Worm (Caenorhabditis elegans) whole organism, L4 larva: ENCODE results near the gene H20J04.7.
A peak's percentile ranks its signal among the peaks of the same experiment; 100 is the strongest.

Source experiments
- D1046.2 ChIP-seq: fragments of 200-800 bp; sonication (Bioruptor generic); IDR thresholded peaks from 2 replicates; pipeline ENCODE4 v1.3.6; 2022; ENCODE audit warnings: missing genetic modification characterization, missing compliant biosample characterization
- F37D6.2 ChIP-seq: sonication (generic microtip); optimal IDR thresholded peaks from 2 replicates; lab custom pipeline; 2016; ENCODE audit warnings: mild to moderate bottlenecking, missing genetic modification characterization, missing compliant biosample characterization
- F49E8.2 ChIP-seq: sonication (generic microtip); optimal IDR thresholded peaks from 2 replicates; lab custom pipeline; 2016; ENCODE audit warnings: missing compliant biosample characterization, mild to moderate bottlenecking, missing genetic modification characterization, borderline replicate concordance
- Y105C5A.15 ChIP-seq: fragments of 200-800 bp; sonication (Bioruptor generic); IDR thresholded peaks from 2 replicates; pipeline ENCODE4 v1.3.6; 2022; ENCODE audit warnings: missing genetic modification characterization, missing compliant biosample characterization
- Y5F2A.4 ChIP-seq: fragments of 200-800 bp; sonication (Bioruptor generic); optimal IDR thresholded peaks from 2 replicates; lab custom pipeline; 2018; ENCODE audit warnings: mild to moderate bottlenecking, missing genetic modification characterization, missing compliant biosample characterization
- ZK337.2 ChIP-seq: fragments of 200-800 bp; sonication (Bioruptor generic); IDR thresholded peaks from 2 replicates; pipeline ENCODE4 v1.3.6; 2022; ENCODE audit warnings: missing genetic modification reagents, missing genetic modification characterization, missing compliant biosample characterization
- aha-1 ChIP-seq: fragments of 150-350 bp; peaks from one replicate; lab custom pipeline; 2014; ENCODE audit warnings: missing biosample characterization, missing genetic modification characterization
- aly-2 ChIP-seq: sonication (generic microtip); optimal IDR thresholded peaks from 2 replicates; lab custom pipeline; 2018; ENCODE audit warnings: missing biosample characterization, missing genetic modification characterization
- ama-1 ChIP-seq: fragments of 150-350 bp; optimal IDR thresholded peaks from 2 replicates; lab custom pipeline; 2014; ENCODE audit warnings: inconsistent platforms, mixed read lengths
- ceh-82 ChIP-seq: sonication (generic microtip); optimal IDR thresholded peaks from 2 replicates; lab custom pipeline; 2017; ENCODE audit warnings: missing biosample characterization, missing genetic modification characterization
- daf-16 ChIP-seq, 3 experiments: sonication (generic microtip); optimal IDR thresholded peaks; 2 replicates each; lab custom pipeline; 2016 to 2017; ENCODE audit warnings: missing genetic modification characterization in 3 of 3, missing genetic modification reagents in 3 of 3, mild to moderate bottlenecking in 2 of 3, missing compliant biosample characterization in 2 of 3, missing biosample characterization in 1 of 3, moderate library complexity in 1 of 3
- dmd-8 ChIP-seq: fragments of 200-800 bp; sonication (Bioruptor generic); IDR thresholded peaks from 2 replicates; pipeline ENCODE4 v1.3.6; 2022; ENCODE audit warnings: missing genetic modification characterization, missing compliant biosample characterization
- dpl-1 ChIP-seq: fragments of 150-350 bp; optimal IDR thresholded peaks from 2 replicates; lab custom pipeline; 2014; ENCODE audit warnings: missing biosample characterization, missing genetic modification reagents, missing genetic modification characterization
- duxl-1 ChIP-seq: sonication (generic microtip); optimal IDR thresholded peaks from 2 replicates; lab custom pipeline; 2016; ENCODE audit warnings: mild to moderate bottlenecking, missing genetic modification characterization, moderate library complexity, missing compliant biosample characterization; ENCODE audit not compliant: poor library complexity
- dve-1 ChIP-seq: sonication (generic microtip); optimal IDR thresholded peaks from 2 replicates; lab custom pipeline; 2017; ENCODE audit warnings: antibody characterized with exemption, mild to moderate bottlenecking, missing genetic modification characterization, missing compliant biosample characterization; ENCODE audit not compliant: insufficient read depth
- egl-43 ChIP-seq: fragments of 200-800 bp; sonication (Bioruptor generic); IDR thresholded peaks from 2 replicates; pipeline ENCODE4 v1.3.6; 2022; ENCODE audit warnings: missing genetic modification reagents, missing genetic modification characterization, missing compliant biosample characterization
- fkh-10 ChIP-seq: fragments of 150-350 bp; optimal IDR thresholded peaks from 2 replicates; lab custom pipeline; 2014; ENCODE audit warnings: missing biosample characterization, missing genetic modification reagents, missing genetic modification characterization
- fos-1 ChIP-seq: fragments of 150-350 bp; optimal IDR thresholded peaks from 2 replicates; lab custom pipeline; 2014; ENCODE audit warnings: missing biosample characterization, missing genetic modification characterization
- hif-1 ChIP-seq, 2 experiments: sonication (generic microtip); optimal IDR thresholded peaks; 2 replicates each; lab custom pipeline; 2016 to 2017; ENCODE audit warnings: missing compliant biosample characterization in 2 of 2, missing genetic modification characterization in 2 of 2, missing genetic modification reagents in 2 of 2, missing genotype in 2 of 2, mild to moderate bottlenecking in 1 of 2
- hlh-11 ChIP-seq: fragments of 200-800 bp; sonication (Bioruptor generic); optimal IDR thresholded peaks from 2 replicates; lab custom pipeline; 2018; ENCODE audit warnings: mild to moderate bottlenecking, missing genetic modification characterization, missing compliant biosample characterization
- hmg-1.1 ChIP-seq: fragments of 200-800 bp; sonication (Bioruptor generic); IDR thresholded peaks from 2 replicates; pipeline ENCODE4 v1.3.6; 2022; ENCODE audit warnings: missing genetic modification reagents, missing genetic modification characterization, missing compliant biosample characterization
- jun-1 ChIP-seq: fragments of 150-350 bp; optimal IDR thresholded peaks from 2 replicates; lab custom pipeline; 2014; ENCODE audit warnings: missing biosample characterization, missing genetic modification reagents, missing genetic modification characterization
- lin-13 ChIP-seq: fragments of 150-350 bp; optimal IDR thresholded peaks from 2 replicates; lab custom pipeline; 2014; ENCODE audit warnings: missing biosample characterization, missing genetic modification reagents, missing genetic modification characterization
- lin-29 ChIP-seq: fragments of 200-800 bp; sonication (Bioruptor generic); IDR thresholded peaks from 2 replicates; pipeline ENCODE4 v1.3.6; 2022; ENCODE audit warnings: missing genetic modification reagents, missing genetic modification characterization, missing compliant biosample characterization
- lsy-2 ChIP-seq, 2 experiments: fragments of 150-350 bp in 1 of 2; sonication (generic microtip) in 1 of 2; optimal IDR thresholded peaks; 2 replicates each; lab custom pipeline; 2014 to 2017; ENCODE audit warnings: missing biosample characterization in 2 of 2, missing genetic modification characterization in 2 of 2
- mep-1 ChIP-seq: fragments of 150-350 bp; sonication (generic microtip); optimal IDR thresholded peaks from 3 replicates; lab custom pipeline; 2014; ENCODE audit warnings: missing biosample characterization, missing genetic modification characterization
- mxl-2 ChIP-seq: fragments of 200-800 bp; sonication (Bioruptor generic); conservative IDR thresholded peaks from 2 replicates; pipeline ENCODE4 v1.3.6; 2022; ENCODE audit warnings: missing genetic modification reagents, missing genetic modification characterization, missing compliant biosample characterization
- nhr-10 ChIP-seq: fragments of 150-350 bp; optimal IDR thresholded peaks from 2 replicates; lab custom pipeline; 2014; ENCODE audit warnings: missing biosample characterization, missing genetic modification characterization
- nhr-102 ChIP-seq: sonication (generic microtip); optimal IDR thresholded peaks from 2 replicates; lab custom pipeline; 2016; ENCODE audit warnings: mild to moderate bottlenecking, missing genetic modification characterization, moderate library complexity, missing compliant biosample characterization
- nhr-28 ChIP-seq: fragments of 150-350 bp; optimal IDR thresholded peaks from 2 replicates; lab custom pipeline; 2014; ENCODE audit warnings: missing biosample characterization, missing genetic modification characterization
- nhr-41 ChIP-seq: fragments of 200-800 bp; sonication (Bioruptor generic); IDR thresholded peaks from 2 replicates; pipeline ENCODE4 v1.3.6; 2022; ENCODE audit warnings: missing genetic modification reagents, missing genetic modification characterization, missing compliant biosample characterization
- nhr-48 ChIP-seq: sonication (generic microtip); optimal IDR thresholded peaks from 2 replicates; lab custom pipeline; 2016; ENCODE audit warnings: mild to moderate bottlenecking, missing genetic modification characterization, missing compliant biosample characterization
- nhr-6 ChIP-seq: fragments of 150-350 bp; optimal IDR thresholded peaks from 2 replicates; lab custom pipeline; 2014; ENCODE audit warnings: missing biosample characterization, missing genetic modification characterization
- nhr-77 ChIP-seq: fragments of 150-350 bp; optimal IDR thresholded peaks from 2 replicates; lab custom pipeline; 2014; ENCODE audit warnings: missing biosample characterization, missing genetic modification characterization
- php-3 ChIP-seq: fragments of 200-800 bp; sonication (Bioruptor generic); IDR thresholded peaks from 2 replicates; pipeline ENCODE4 v1.3.6; 2022; ENCODE audit warnings: missing genetic modification reagents, missing genetic modification characterization, missing compliant biosample characterization
- saeg-2 ChIP-seq: fragments of 200-800 bp; sonication (Bioruptor generic); IDR thresholded peaks from 2 replicates; pipeline ENCODE4 v1.3.6; 2022; ENCODE audit warnings: missing genetic modification reagents, missing genetic modification characterization, missing compliant biosample characterization
- sdz-12 ChIP-seq: fragments of 200-800 bp; sonication (Bioruptor generic); optimal IDR thresholded peaks from 2 replicates; lab custom pipeline; 2018; ENCODE audit warnings: mild to moderate bottlenecking, missing genetic modification characterization, missing compliant biosample characterization
- set-16 ChIP-seq: fragments of 200-800 bp; sonication (Bioruptor generic); IDR thresholded peaks from 2 replicates; pipeline ENCODE4 v1.3.6; 2022; ENCODE audit warnings: missing genetic modification reagents, missing genetic modification characterization, missing compliant biosample characterization
- skn-1 ChIP-seq: fragments of 150-350 bp; optimal IDR thresholded peaks from 2 replicates; lab custom pipeline; 2014; ENCODE audit warnings: missing biosample characterization, missing genetic modification characterization
- snpc-1.2 ChIP-seq: fragments of 200-800 bp; sonication (Bioruptor generic); IDR thresholded peaks from 2 replicates; pipeline ENCODE4 v1.3.6; 2022; ENCODE audit warnings: missing genetic modification reagents, missing genetic modification characterization, missing compliant biosample characterization
- snpc-4 ChIP-seq: fragments of 150-350 bp; optimal IDR thresholded peaks from 2 replicates; lab custom pipeline; 2014; ENCODE audit warnings: missing biosample characterization, missing genetic modification characterization
- spr-3 ChIP-seq: fragments of 200-800 bp; sonication (Bioruptor generic); optimal IDR thresholded peaks from 2 replicates; lab custom pipeline; 2018; ENCODE audit warnings: mild to moderate bottlenecking, missing genetic modification characterization, missing compliant biosample characterization
- tag-97 ChIP-seq: fragments of 200-800 bp; sonication (Bioruptor generic); IDR thresholded peaks from 2 replicates; pipeline ENCODE4 v1.3.6; 2022; ENCODE audit warnings: missing genetic modification characterization, missing compliant biosample characterization
- tra-1 ChIP-seq: fragments of 200-800 bp; sonication (Bioruptor generic); IDR thresholded peaks from 2 replicates; pipeline ENCODE4 v1.3.6; 2022; ENCODE audit warnings: missing genetic modification reagents, missing genetic modification characterization, missing compliant biosample characterization
- vab-7 ChIP-seq: fragments of 200-800 bp; sonication (Bioruptor generic); IDR thresholded peaks from 2 replicates; pipeline ENCODE4 v1.3.6; 2022; ENCODE audit warnings: missing genetic modification reagents, missing genetic modification characterization, missing compliant biosample characterization
- zag-1 ChIP-seq: fragments of 150-350 bp; optimal IDR thresholded peaks from 2 replicates; lab custom pipeline; 2014; ENCODE audit warnings: missing biosample characterization, missing genetic modification characterization
- zfp-2 ChIP-seq: sonication (generic microtip); optimal IDR thresholded peaks from 2 replicates; lab custom pipeline; 2016; ENCODE audit warnings: mild to moderate bottlenecking, missing genetic modification characterization, missing compliant biosample characterization
- zip-11 ChIP-seq: fragments of 200-800 bp; sonication (Bioruptor generic); IDR thresholded peaks from 2 replicates; pipeline ENCODE4 v1.3.6; 2022; ENCODE audit warnings: missing genetic modification characterization, missing compliant biosample characterization
- ztf-7 ChIP-seq: fragments of 150-350 bp; optimal IDR thresholded peaks from 2 replicates; lab custom pipeline; 2014; ENCODE audit warnings: missing biosample characterization, missing genetic modification characterization

H20J04.7 gene

DNA sequence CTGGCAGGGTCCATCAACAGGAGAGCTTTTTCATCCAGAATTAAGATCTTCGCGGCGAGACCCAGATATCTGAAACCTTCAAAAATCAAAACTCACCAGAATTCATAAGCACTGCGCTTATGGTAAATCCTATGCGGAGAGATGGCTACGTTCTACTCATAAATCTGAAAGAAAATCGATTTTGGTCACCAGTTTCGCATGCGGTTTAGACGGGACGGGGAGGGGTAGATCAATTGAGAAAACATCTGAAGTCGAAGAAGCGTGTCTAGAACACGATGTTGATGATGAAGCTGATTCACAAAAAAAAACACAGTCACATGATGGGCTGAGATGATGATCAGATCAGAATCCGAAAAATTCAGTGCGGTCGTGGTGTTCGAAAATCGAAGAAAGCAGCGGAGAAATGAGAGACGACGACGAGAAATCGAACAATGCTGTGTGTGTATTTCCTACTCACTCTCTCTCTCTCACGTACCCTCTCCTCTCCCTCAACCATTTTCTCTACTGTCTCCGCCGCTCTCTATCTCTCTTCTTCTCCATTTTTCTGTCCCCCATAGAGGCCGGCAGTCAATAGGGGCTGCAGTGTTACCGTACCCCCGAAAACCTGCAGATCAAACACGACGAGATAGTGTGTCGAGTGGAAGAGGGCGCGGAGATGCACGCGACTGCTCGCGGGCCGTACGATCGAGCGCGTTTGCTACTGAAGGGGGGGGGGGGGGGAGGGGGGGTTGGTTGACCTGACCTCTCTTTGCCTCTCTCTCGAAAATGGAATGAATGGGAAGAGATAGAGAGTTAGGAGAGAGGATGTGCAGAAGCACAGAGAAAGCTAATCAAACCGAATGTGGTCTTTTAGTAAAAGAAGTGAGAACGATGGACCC, 21.4 kb upstream of the H20J04.7 start, which contains the start of gene ntl-2 (continued):
- TF ChIP-seq jun-1 (tag; lab: Kevin White, UChicago) (peak; percentile 89), daf-16 (GFP tag; optimal IDR thresholded peaks at IDR 0.05; lab: Kevin White, UChicago) (peak in 1 of 2 experiments; percentile 81), daf-16 (tag; optimal IDR thresholded peaks at IDR 0.05; lab: Kevin White, UChicago) (peak; percentile 88), vab-7 (GFP tag; lab: Robert Waterston, UW) (peak; percentile 74), Y5F2A.4 (GFP tag; lab: Kevin White, UChicago) (peak; percentile 79), dpl-1 (GFP tag; lab: Kevin White, UChicago) (peak; percentile 77), nhr-10 (tag; lab: Kevin White, UChicago) (peak; percentile 14), F37D6.2 (tag; lab: Kevin White, UChicago) (peak; percentile 87), hmg-1.1 (GFP tag; lab: Robert Waterston, UW) (peak; percentile 93), nhr-102 (tag; lab: Kevin White, UChicago) (peak; percentile 79), skn-1 (no peak), mep-1 (tag; lab: Kevin White, UChicago) (peak; percentile 98), set-16 (GFP tag; lab: Robert Waterston, UW) (peak; percentile 100), snpc-4 (tag; lab: Kevin White, UChicago) (no peak), zfp-2 (tag; lab: Kevin White, UChicago) (peak; percentile 76), nhr-77 (tag; lab: Kevin White, UChicago) (peak; percentile 93), spr-3 (GFP tag; lab: Kevin White, UChicago) (peak; percentile 90), ZK337.2 (GFP tag; lab: Robert Waterston, UW) (0 out of 2 replicates have a peak, but pooled peaks have one; percentile 19), zag-1 (tag; lab: Kevin White, UChicago) (peak; percentile 10), tag-97 (GFP tag; lab: Robert Waterston, UW) (no peak), fos-1 (tag; lab: Kevin White, UChicago) (no peak), aha-1 (peak; percentile 98), lin-13 (GFP tag; lab: Kevin White, UChicago) (peak; percentile 91), dve-1 (peak; percentile 97), D1046.2 (GFP tag; lab: Robert Waterston, UW) (peak; percentile 80; the same call in 1 of the 2 replicates), aly-2 (tag; lab: Kevin White, UChicago) (no peak), sdz-12 (GFP tag; lab: Kevin White, UChicago) (peak; percentile 61), nhr-48 (tag; lab: Kevin White, UChicago) (peak; percentile 77), Y105C5A.15 (GFP tag; lab: Robert Waterston, UW) (no peak), mxl-2 (GFP tag; lab: Robert Waterston, UW) (0 out of 2 replicates have a peak, but pooled peaks have one; percentile 27), egl-43 (GFP tag; lab: Robert Waterston, UW) (peak; percentile 87), lin-29 (0 out of 2 replicates have a peak, but pooled peaks have one; percentile 41), hif-1 (tag; optimal IDR thresholded peaks at IDR 0.05; lab: Kevin White, UChicago) (peak; percentile 20 to 95), saeg-2 (peak; percentile 86), hlh-11 (peak; percentile 99), nhr-41 (GFP tag; lab: Robert Waterston, UW) (peak; percentile 76; the same call in 1 of the 2 replicates), fkh-10 (peak; percentile 59), dmd-8 (GFP tag; lab: Robert Waterston, UW) (no peak), ceh-82 (no peak), ztf-7 (tag; lab: Kevin White, UChicago) (peak; percentile 53), nhr-28 (peak; percentile 83), zip-11 (no peak), F49E8.2 (tag; lab: Kevin White, UChicago) (no peak), ama-1 (peak; percentile 10), duxl-1 (peak; percentile 86), lsy-2 (tag; optimal IDR thresholded peaks at IDR 0.05; lab: Kevin White, UChicago) (peak; percentile 98 to 99), tra-1 (GFP tag; lab: Robert Waterston, UW) (peak; percentile 84), php-3 (GFP tag; lab: Robert Waterston, UW) (peak; percentile 57; the same call in 1 of the 2 replicates), snpc-1.2 (peak; percentile 55; the same call in 1 of the 2 replicates), nhr-6 (tag; lab: Kevin White, UChicago) (peak; percentile 96)
